Worm (Caenorhabditis elegans): Measurements from ENCODE around the gene gcst-1.

Gene gcst-1

DNA sequence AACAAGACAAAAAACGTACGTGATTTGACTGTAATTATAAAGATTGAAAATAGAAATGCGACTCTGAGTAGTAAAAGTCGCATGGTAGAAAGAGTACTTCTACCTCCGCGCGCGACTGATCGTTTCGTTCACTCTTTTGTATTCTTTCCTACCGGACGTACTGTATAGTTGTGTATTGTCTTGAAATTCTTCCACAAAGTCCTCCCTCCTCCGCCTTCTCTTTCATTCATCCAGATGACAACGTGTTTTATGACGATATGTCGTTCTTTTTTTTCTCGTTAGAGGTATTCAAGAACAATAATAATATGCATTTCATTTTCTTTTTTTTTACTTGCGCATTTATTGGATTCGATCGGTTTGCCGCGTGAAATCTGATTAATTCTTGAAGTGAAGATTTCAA, 13.7 kb downstream of the gcst-1 start, which contains the start of gene K09H11.4:
Gene K09H11.4, minus strand, starts transcription at position 101 of the 400 bp plus-strand sequence.
- TF ChIP-seq die-1 (tag; optimal IDR thresholded peaks at IDR 0.05) (no peak), nfya-2 (GFP tag; IDR thresholded peaks at IDR 0.05) (no peak), lsy-27 (tag; optimal IDR thresholded peaks at IDR 0.05; ENCODE audit: borderline replicate concordance, insufficient read depth) (no peak), aptf-2 (GFP tag; conservative IDR thresholded peaks at IDR 0.05) (no peak), ZK185.1 (tag; optimal IDR thresholded peaks at IDR 0.05; ENCODE audit: poor library complexity, severe bottlenecking) (no peak), egl-18 (GFP tag; IDR thresholded peaks at IDR 0.05) (no peak), hlh-26 (GFP tag; conservative IDR thresholded peaks at IDR 0.05) (no peak)

DNA sequence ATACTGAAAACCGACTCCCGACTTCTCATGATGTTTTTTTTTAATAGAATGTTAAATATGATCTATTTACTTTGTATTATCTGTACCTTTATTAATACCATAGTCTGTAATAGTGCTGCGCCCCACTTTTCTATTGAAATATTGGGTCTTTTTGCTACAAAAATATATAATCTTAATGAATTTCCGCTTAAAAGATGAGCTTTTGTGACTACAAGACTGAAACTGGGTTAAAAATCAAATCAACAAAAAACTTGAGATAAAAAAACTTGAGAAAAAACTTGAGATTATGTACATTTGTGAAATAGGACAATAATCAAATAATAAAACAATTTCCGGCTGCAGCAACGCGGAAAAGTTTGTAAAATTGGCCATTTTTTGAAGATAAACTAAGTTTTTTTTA, 18.1 kb downstream of the gcst-1 start, which contains the start of gene K09H11.15:
Gene K09H11.15, minus strand, starts transcription at position 101 of the 400 bp plus-strand sequence.
- TF ChIP-seq F39B2.1 (GFP tag; IDR thresholded peaks at IDR 0.05) (no peak), akir-1 (GFP tag; optimal IDR thresholded peaks at IDR 0.05) (no peak), ceh-40 (GFP tag; IDR thresholded peaks at IDR 0.05) (no peak), ekl-4 (GFP tag; IDR thresholded peaks at IDR 0.05) (no peak), ceh-79 (tag; optimal IDR thresholded peaks at IDR 0.05) (no peak), ztf-3 (GFP tag; optimal IDR thresholded peaks at IDR 0.05) (no peak), B0261.1 (tag; optimal IDR thresholded peaks at IDR 0.05) (no peak), ceh-58 (GFP tag; IDR thresholded peaks at IDR 0.05) (no peak)

ce11 chrV:5736068-5736467, 23.3 kb downstream of the gcst-1 start, which contains the start of gene K09H11.6:
Gene K09H11.6 (minus strand): TSS chrV:5736168.
- no peak for TF ChIP-seq mcd-1 (GFP tag; IDR thresholded peaks at IDR 0.05)
- TF ChIP-seq unc-62 (GFP tag; optimal IDR thresholded peaks at IDR 0.05) = no peak
- TF ChIP-seq rec-8 (tag; optimal IDR thresholded peaks at IDR 0.05) = no peak
- TF ChIP-seq F52B5.7 (tag; optimal IDR thresholded peaks at IDR 0.05) = no peak
- TF ChIP-seq F57A8.1 (GFP tag; optimal IDR thresholded peaks at IDR 0.05) = no peak
- TF ChIP-seq nfya-1 (tag; optimal IDR thresholded peaks at IDR 0.05; ENCODE audit: borderline replicate concordance, insufficient read depth) = no peak
- TF ChIP-seq B0261.1 (tag; optimal IDR thresholded peaks at IDR 0.05) = no peak

DNA sequence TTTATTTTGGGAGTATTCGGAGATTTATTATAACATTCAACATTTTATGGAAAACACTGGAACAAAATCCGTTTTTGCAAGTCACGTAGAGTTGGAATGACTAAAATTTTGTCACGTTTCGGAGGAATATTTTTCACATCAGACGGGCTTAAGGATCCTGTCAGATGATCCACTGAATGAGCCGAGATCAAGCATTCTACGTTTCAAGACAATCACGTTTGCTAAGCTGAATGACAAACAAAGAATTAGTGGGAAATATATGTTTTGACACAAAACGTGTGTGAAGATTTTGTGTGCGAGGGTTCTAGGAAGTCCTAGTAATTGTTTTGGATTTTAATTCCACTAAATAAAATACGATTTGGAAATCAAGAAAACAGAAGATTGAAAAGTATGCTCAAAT, 26.7 kb downstream of the gcst-1 start:
- TF ChIP-seq mel-28 (tag; optimal IDR thresholded peaks at IDR 0.05; ENCODE audit: borderline replicate concordance) (no peak), lir-1 (GFP tag; conservative IDR thresholded peaks at IDR 0.05) (no peak), F55B11.4 (tag; optimal IDR thresholded peaks at IDR 0.05; ENCODE audit: borderline replicate concordance, insufficient read depth) (no peak), chd-7 (tag; optimal IDR thresholded peaks at IDR 0.05) (no peak), repo-1 (tag; optimal IDR thresholded peaks at IDR 0.05) (no peak), nhr-80 (tag; optimal IDR thresholded peaks at IDR 0.05) (no peak), ccch-3 (GFP tag; optimal IDR thresholded peaks at IDR 0.05) (no peak), egl-18 (GFP tag; IDR thresholded peaks at IDR 0.05) (no peak), attf-5 (GFP tag; optimal IDR thresholded peaks at IDR 0.05) (no peak), Y67H2A.10 (GFP tag; conservative IDR thresholded peaks at IDR 0.05) (no peak), hmg-1.2 (GFP tag; IDR thresholded peaks at IDR 0.05) (no peak), xnd-1 (tag; optimal IDR thresholded peaks at IDR 0.05) (no peak), F37B4.10 (GFP tag; IDR thresholded peaks at IDR 0.05) (no peak), ceh-79 (tag; optimal IDR thresholded peaks at IDR 0.05) (no peak), Y56A3A.18 (GFP tag; IDR thresholded peaks at IDR 0.05) (no peak), F33H1.4 (GFP tag; IDR thresholded peaks at IDR 0.05) (no peak), lag-1 (GFP tag; IDR thresholded peaks at IDR 0.05) (no peak), T26A5.8 (tag; optimal IDR thresholded peaks at IDR 0.05) (no peak)

Measured in whole organism, young adult.